Worm (Caenorhabditis elegans) whole organism, L4/young adult: ENCODE measurements around the gene D2007.2.

Experiments used
- W03F9.2 ChIP-seq: fragments of 150-350 bp; optimal IDR thresholded peaks from 2 replicates; lab custom pipeline; 2014; ENCODE audit warnings: missing biosample characterization, missing genetic modification characterization
- dao-5 ChIP-seq: sonication (generic microtip); optimal IDR thresholded peaks from 2 replicates; lab custom pipeline; 2016; ENCODE audit warnings: missing genotype, missing genetic modification characterization, moderate library complexity, missing compliant biosample characterization
- him-1 ChIP-seq: sonication (generic microtip); optimal IDR thresholded peaks from 2 replicates; lab custom pipeline; 2016; ENCODE audit warnings: missing genotype, missing genetic modification reagents, missing genetic modification characterization, missing compliant biosample characterization

- TF ChIP-seq W03F9.2 (no peak), dao-5 (tag; lab: Kevin White, UChicago) (no peak), him-1 (tag; lab: Kevin White, UChicago) (no peak)
Measured at ce11 chrIII:8121923-8122322, 26.8 kb upstream of the D2007.2 start.
